Fruit fly (Drosophila melanogaster) whole organism, embryonic: Measurements from ENCODE around the gene Rrp47.

Experiments used
- Aef1 ChIP-seq: fragments of 200-800 bp; sonication (Bioruptor generic); IDR thresholded peaks from 3 replicates; pipeline ENCODE4 v1.3.6; 2022; ENCODE audit warnings: missing biosample characterization, missing genetic modification characterization
- Bdp1 ChIP-seq: fragments of 200-800 bp; sonication (Bioruptor generic); optimal IDR thresholded peaks from 3 replicates; lab custom pipeline; 2016; ENCODE audit warnings: missing biosample characterization, missing genetic modification characterization
- CG10267 ChIP-seq: fragments of 200-800 bp; sonication (Bioruptor generic); optimal IDR thresholded peaks from 2 replicates; lab custom pipeline; 2018; ENCODE audit warnings: missing biosample characterization, mild to moderate bottlenecking, missing genetic modification characterization, moderate library complexity
- CG10321 ChIP-seq: fragments of 200-800 bp; sonication (Bioruptor generic); IDR thresholded peaks from 2 replicates; pipeline ENCODE4 v1.3.6; 2022; ENCODE audit warnings: missing biosample characterization, missing genetic modification characterization
- CG10431 ChIP-seq: fragments of 200-800 bp; sonication (Bioruptor generic); optimal IDR thresholded peaks from 3 replicates; lab custom pipeline; 2018; ENCODE audit warnings: missing biosample characterization, mild to moderate bottlenecking, missing genetic modification characterization
- CG10462 ChIP-seq: fragments of 200-800 bp; sonication (Bioruptor generic); optimal IDR thresholded peaks from 2 replicates; lab custom pipeline; 2016; ENCODE audit warnings: missing biosample characterization, missing genetic modification characterization
- CG10654 ChIP-seq: fragments of 200-800 bp; sonication (Bioruptor generic); optimal IDR thresholded peaks from 2 replicates; lab custom pipeline; 2016; ENCODE audit warnings: missing biosample characterization, missing genetic modification characterization
- CG11093 ChIP-seq: fragments of 200-800 bp; sonication (Bioruptor generic); IDR thresholded peaks from 3 replicates; pipeline ENCODE4 v1.3.6; 2022; ENCODE audit warnings: missing biosample characterization, missing genetic modification characterization
- CG11398 ChIP-seq: fragments of 200-800 bp; sonication (Bioruptor generic); optimal IDR thresholded peaks from 2 replicates; lab custom pipeline; 2016; ENCODE audit warnings: missing biosample characterization, missing genetic modification characterization
- CG1233 ChIP-seq: fragments of 200-800 bp; sonication (Bioruptor generic); optimal IDR thresholded peaks from 4 replicates; lab custom pipeline; 2018; ENCODE audit warnings: missing biosample characterization, mild to moderate bottlenecking, missing genetic modification characterization
- CG12391 ChIP-seq: fragments of 200-800 bp; sonication (Bioruptor generic); optimal IDR thresholded peaks from 3 replicates; lab custom pipeline; 2018; ENCODE audit warnings: missing biosample characterization, mild to moderate bottlenecking, missing genetic modification characterization, moderate library complexity
- CG12659 ChIP-seq: fragments of 200-800 bp; sonication (Bioruptor generic); optimal IDR thresholded peaks from 3 replicates; lab custom pipeline; 2017; ENCODE audit warnings: mild to moderate bottlenecking, missing biosample characterization, missing genetic modification reagents, missing genetic modification characterization
- CG17802 ChIP-seq: fragments of 200-800 bp; sonication (Bioruptor generic); optimal IDR thresholded peaks from 2 replicates; lab custom pipeline; 2018; ENCODE audit warnings: missing biosample characterization, mild to moderate bottlenecking, missing genetic modification characterization, moderate library complexity
- CG18599 ChIP-seq: fragments of 200-800 bp; sonication (Bioruptor generic); optimal IDR thresholded peaks from 3 replicates; lab custom pipeline; 2017; ENCODE audit warnings: missing biosample characterization, missing genetic modification characterization, mild to moderate bottlenecking, moderate library complexity, missing genetic modification reagents
- CG18619 ChIP-seq: fragments of 200-800 bp; sonication (Bioruptor generic); optimal IDR thresholded peaks from 3 replicates; lab custom pipeline; 2017; ENCODE audit warnings: missing biosample characterization, mild to moderate bottlenecking, missing genetic modification characterization
- CG2120 ChIP-seq: fragments of 200-800 bp; sonication (Bioruptor generic); optimal IDR thresholded peaks from 3 replicates; lab custom pipeline; 2016; ENCODE audit warnings: missing biosample characterization, missing genetic modification characterization
- CG31365 ChIP-seq: fragments of 200-800 bp; sonication (Bioruptor generic); optimal IDR thresholded peaks from 2 replicates; lab custom pipeline; 2018; ENCODE audit warnings: missing biosample characterization, mild to moderate bottlenecking, missing genetic modification characterization
- CG34376 ChIP-seq: fragments of 200-800 bp; sonication (Bioruptor generic); optimal IDR thresholded peaks from 2 replicates; lab custom pipeline; 2018; ENCODE audit warnings: missing biosample characterization, mild to moderate bottlenecking, missing genetic modification characterization
- CG4707 ChIP-seq: fragments of 200-800 bp; sonication (Bioruptor generic); optimal IDR thresholded peaks from 2 replicates; lab custom pipeline; 2018; ENCODE audit warnings: missing biosample characterization, mild to moderate bottlenecking, missing genetic modification characterization, moderate library complexity
- CG7745 ChIP-seq: fragments of 200-800 bp; sonication (Bioruptor generic); optimal IDR thresholded peaks from 2 replicates; lab custom pipeline; 2018; ENCODE audit warnings: missing biosample characterization, mild to moderate bottlenecking, missing genetic modification characterization, moderate library complexity
- CHES-1-like ChIP-seq: fragments of 200-800 bp; sonication (Bioruptor generic); optimal IDR thresholded peaks from 2 replicates; lab custom pipeline; 2016; ENCODE audit warnings: missing biosample characterization, missing genetic modification characterization
- HLHmδ ChIP-seq: fragments of 200-800 bp; sonication (Bioruptor generic); optimal IDR thresholded peaks from 2 replicates; lab custom pipeline; 2018; ENCODE audit warnings: missing biosample characterization, mild to moderate bottlenecking, missing genetic modification characterization, moderate library complexity
- Hr78 ChIP-seq, 2 experiments: fragments of 200-800 bp in 1 of 2; fragments of >200 bp in 1 of 2; sonication (Bioruptor generic) in 1 of 2; optimal IDR thresholded peaks; 2 replicates each; lab custom pipeline; 2017 to 2019; ENCODE audit warnings: missing biosample characterization in 2 of 2, missing genetic modification characterization in 2 of 2, mild to moderate bottlenecking in 1 of 2, moderate library complexity in 1 of 2
- Kr ChIP-seq: fragments of 200-800 bp; sonication (Bioruptor generic); optimal IDR thresholded peaks from 2 replicates; lab custom pipeline; 2017; ENCODE audit warnings: missing biosample characterization, mild to moderate bottlenecking, missing genetic modification characterization
- Mes4 ChIP-seq: fragments of 200-800 bp; sonication (Bioruptor generic); optimal IDR thresholded peaks from 2 replicates; lab custom pipeline; 2016; ENCODE audit warnings: missing biosample characterization, missing genetic modification characterization
- NFAT ChIP-seq: fragments of 200-800 bp; sonication (Bioruptor generic); IDR thresholded peaks from 2 replicates; pipeline ENCODE4 v1.3.6; 2022; ENCODE audit warnings: missing biosample characterization, missing genetic modification characterization
- NK7.1 ChIP-seq: fragments of 200-800 bp; sonication (Bioruptor generic); optimal IDR thresholded peaks from 3 replicates; lab custom pipeline; 2016; ENCODE audit warnings: missing biosample characterization, missing genetic modification characterization
- Neu2 ChIP-seq: fragments of 200-800 bp; sonication (Bioruptor generic); optimal IDR thresholded peaks from 3 replicates; lab custom pipeline; 2016; ENCODE audit warnings: missing biosample characterization, missing genetic modification characterization, borderline replicate concordance
- Usf ChIP-seq: fragments of 200-800 bp; sonication (Bioruptor generic); optimal IDR thresholded peaks from 2 replicates; lab custom pipeline; 2017; ENCODE audit warnings: missing genotype, missing biosample characterization, missing genetic modification characterization
- az2 ChIP-seq: fragments of 200-800 bp; sonication (Bioruptor generic); optimal IDR thresholded peaks from 3 replicates; lab custom pipeline; 2016; ENCODE audit warnings: missing biosample characterization, missing genetic modification characterization
- bigmax ChIP-seq: fragments of 200-800 bp; sonication (Bioruptor generic); optimal IDR thresholded peaks from 2 replicates; lab custom pipeline; 2018; ENCODE audit warnings: missing biosample characterization, mild to moderate bottlenecking, missing genetic modification characterization
- cas ChIP-seq: fragments of 200-800 bp; sonication (Bioruptor generic); IDR thresholded peaks from 2 replicates; pipeline ENCODE4 v1.3.6; 2022; ENCODE audit warnings: missing biosample characterization, missing genetic modification characterization
- corto ChIP-seq: fragments of 200-800 bp; sonication (Bioruptor generic); optimal IDR thresholded peaks from 2 replicates; lab custom pipeline; 2016; ENCODE audit warnings: missing biosample characterization, mild to moderate bottlenecking, missing genetic modification characterization, moderate library complexity
- cwo ChIP-seq: fragments of 200-800 bp; sonication (Bioruptor generic); optimal IDR thresholded peaks from 3 replicates; lab custom pipeline; 2017; ENCODE audit warnings: missing biosample characterization, missing genetic modification characterization, mild to moderate bottlenecking, moderate library complexity, missing genetic modification reagents
- dan ChIP-seq: fragments of 200-800 bp; sonication (Bioruptor generic); IDR thresholded peaks from 2 replicates; pipeline ENCODE4 v1.3.6; 2022; ENCODE audit warnings: missing biosample characterization, missing genetic modification characterization
- dmrt11E ChIP-seq: fragments of 200-800 bp; sonication (Bioruptor generic); optimal IDR thresholded peaks from 3 replicates; lab custom pipeline; 2018; ENCODE audit warnings: missing biosample characterization, mild to moderate bottlenecking, missing genetic modification characterization, moderate library complexity
- dpn ChIP-seq, 2 experiments: fragments of 200-800 bp; sonication (Bioruptor generic); optimal IDR thresholded peaks; 3 replicates each; lab custom pipeline; 2016; ENCODE audit warnings: missing biosample characterization in 2 of 2, missing genetic modification characterization in 2 of 2
- fd64A ChIP-seq: fragments of 200-800 bp; sonication (Bioruptor generic); optimal IDR thresholded peaks from 3 replicates; lab custom pipeline; 2018; ENCODE audit warnings: missing biosample characterization, mild to moderate bottlenecking, missing genetic modification characterization
- gfzf ChIP-seq: fragments of 200-800 bp; sonication (Bioruptor generic); optimal IDR thresholded peaks from 2 replicates; lab custom pipeline; 2016; ENCODE audit warnings: missing biosample characterization, mild to moderate bottlenecking, missing genetic modification characterization, moderate library complexity
- gsb-n ChIP-seq: fragments of 200-800 bp; sonication (Bioruptor generic); optimal IDR thresholded peaks from 3 replicates; lab custom pipeline; 2018; ENCODE audit warnings: missing biosample characterization, mild to moderate bottlenecking, missing genetic modification characterization
- kay ChIP-seq: fragments of 200-800 bp; sonication (Bioruptor generic); optimal IDR thresholded peaks from 2 replicates; lab custom pipeline; 2016; ENCODE audit warnings: missing biosample characterization, missing genetic modification characterization
- knrl ChIP-seq: fragments of 200-800 bp; sonication (Bioruptor generic); IDR thresholded peaks from 3 replicates; pipeline ENCODE4 v1.3.6; 2022; ENCODE audit warnings: missing biosample characterization, missing genetic modification characterization; ENCODE audit not compliant: partially characterized antibody
- lbe ChIP-seq: fragments of 200-800 bp; sonication (Bioruptor generic); optimal IDR thresholded peaks from 2 replicates; lab custom pipeline; 2016; ENCODE audit warnings: missing biosample characterization, mild to moderate bottlenecking, missing genetic modification characterization
- nau ChIP-seq: fragments of 200-800 bp; sonication (Bioruptor generic); optimal IDR thresholded peaks from 3 replicates; lab custom pipeline; 2017; ENCODE audit warnings: missing biosample characterization, mild to moderate bottlenecking, missing genetic modification characterization, missing genetic modification reagents
- org-1 ChIP-seq: fragments of 200-800 bp; sonication (Bioruptor generic); optimal IDR thresholded peaks from 2 replicates; lab custom pipeline; 2017; ENCODE audit warnings: missing biosample characterization, missing genetic modification characterization
- sens-2 ChIP-seq: fragments of 200-800 bp; sonication (Bioruptor generic); IDR thresholded peaks from 2 replicates; pipeline ENCODE4 v1.3.6; 2022; ENCODE audit warnings: missing biosample characterization, missing genetic modification characterization
- tap ChIP-seq: fragments of 200-800 bp; optimal IDR thresholded peaks from 3 replicates; lab custom pipeline; 2019; ENCODE audit warnings: missing biosample characterization, mild to moderate bottlenecking, missing genetic modification characterization, moderate library complexity
- vfl ChIP-seq: fragments of 200-800 bp; sonication (Bioruptor generic); optimal IDR thresholded peaks from 2 replicates; lab custom pipeline; 2016; ENCODE audit warnings: missing biosample characterization, missing genetic modification characterization
- vvl ChIP-seq: fragments of 200-800 bp; sonication (Bioruptor generic); IDR thresholded peaks from 2 replicates; pipeline ENCODE4 v1.3.6; 2022; ENCODE audit warnings: missing biosample characterization, missing genetic modification characterization
- zen ChIP-seq: fragments of 200-800 bp; sonication (Bioruptor generic); optimal IDR thresholded peaks from 3 replicates; lab custom pipeline; 2018; ENCODE audit warnings: missing biosample characterization, mild to moderate bottlenecking, missing genetic modification characterization, moderate library complexity

Rrp47 gene

dm6 chrX:15944735-15945323 lies at the start of gene Rrp47 (continued):
- TF ChIP-seq CG34376 (GFP tag; lab: Kevin White, UChicago) (no peak), Hr78 (GFP tag; optimal IDR thresholded peaks at IDR 0.05; lab: Kevin White, UChicago) (no peak), gfzf (GFP tag; lab: Kevin White, UChicago) (peak; percentile 74), CG10462 (no peak), CG10431 (no peak), Kr (GFP tag; lab: Kevin White, UChicago) (no peak), HLHmδ (GFP tag; lab: Kevin White, UChicago) (no peak), nau (no peak), cas (GFP tag; lab: Robert Waterston, UW) (no peak), CG2120 (GFP tag; lab: Kevin White, UChicago) (no peak), Mes4 (no peak), Bdp1 (GFP tag; lab: Kevin White, UChicago) (no peak), dan (no peak), vfl (GFP tag; lab: Kevin White, UChicago) (no peak), dpn (GFP tag; optimal IDR thresholded peaks at IDR 0.05; lab: Kevin White, UChicago) (no peak), CG11398 (GFP tag; lab: Kevin White, UChicago) (no peak), CG11093 (no peak), fd64A (no peak), CG1233 (GFP tag; lab: Kevin White, UChicago) (no peak), CG7745 (tag; lab: Kevin White, UChicago) (no peak), Usf (GFP tag; lab: Kevin White, UChicago) (no peak), cwo (no peak), CHES-1-like (no peak), az2 (GFP tag; lab: Kevin White, UChicago) (no peak), CG12659 (GFP tag; lab: Kevin White, UChicago) (peak; percentile 39), CG31365 (no peak), gsb-n (tag; lab: Kevin White, UChicago) (no peak), vvl (no peak), CG10654 (GFP tag; lab: Kevin White, UChicago) (no peak), dmrt11E (tag; lab: Kevin White, UChicago) (no peak), lbe (no peak), CG18599 (GFP tag; lab: Kevin White, UChicago) (no peak), Neu2 (GFP tag; lab: Kevin White, UChicago) (no peak), CG17802 (peak; percentile 86), CG10321 (no peak), tap (tag; lab: Kevin White, UChicago) (no peak), sens-2 (GFP tag; lab: Robert Waterston, UW) (no peak), CG12391 (tag; lab: Kevin White, UChicago) (no peak), CG4707 (no peak), bigmax (GFP tag; lab: Kevin White, UChicago) (no peak), Aef1 (GFP tag; lab: Robert Waterston, UW) (no peak), CG18619 (GFP tag; lab: Kevin White, UChicago) (no peak), org-1 (GFP tag; lab: Kevin White, UChicago) (no peak), NK7.1 (GFP tag; lab: Kevin White, UChicago) (no peak), corto (GFP tag; lab: Kevin White, UChicago) (no peak), NFAT (no peak), knrl (GFP tag; lab: Robert Waterston, UW) (no peak; the same call in 2 of the 3 replicates), kay (GFP tag; lab: Kevin White, UChicago) (no peak), zen (peak; percentile 10), CG10267 (tag; lab: Kevin White, UChicago) (peak; percentile 12)
